Worm (Caenorhabditis elegans) whole organism, L2 larva: ENCODE data around the gene C05D12.4.

Experiments used
- ZK546.5 ChIP-seq: sonication (generic microtip); optimal IDR thresholded peaks from 2 replicates; lab custom pipeline; 2017; ENCODE audit warnings: missing biosample characterization, missing genetic modification characterization
- aly-2 ChIP-seq: fragments of 150-350 bp; optimal IDR thresholded peaks from 2 replicates; lab custom pipeline; 2014; ENCODE audit warnings: missing biosample characterization, missing genetic modification characterization
- egl-27 ChIP-seq: sonication (generic microtip); optimal IDR thresholded peaks from 3 replicates; lab custom pipeline; 2017; ENCODE audit warnings: missing biosample characterization, missing genetic modification reagents, missing genetic modification characterization
- lsy-2 ChIP-seq, 2 experiments: fragments of 150-350 bp in 1 of 2; sonication (generic microtip) in 1 of 2; optimal IDR thresholded peaks; 2 replicates each; lab custom pipeline; 2014 to 2017; ENCODE audit warnings: missing biosample characterization in 2 of 2, missing genetic modification characterization in 2 of 2
- nhr-11 ChIP-seq: fragments of 150-350 bp; optimal IDR thresholded peaks from 2 replicates; lab custom pipeline; 2014; ENCODE audit warnings: missing biosample characterization, missing genetic modification characterization
- nhr-23 ChIP-seq: fragments of 150-350 bp; optimal IDR thresholded peaks from 2 replicates; lab custom pipeline; 2014; ENCODE audit warnings: missing biosample characterization, missing genetic modification reagents, missing genetic modification characterization
- peb-1 ChIP-seq: fragments of 150-350 bp; optimal IDR thresholded peaks from 2 replicates; lab custom pipeline; 2014; ENCODE audit warnings: missing biosample characterization, missing genetic modification characterization
- unc-39 ChIP-seq: fragments of 150-350 bp; optimal IDR thresholded peaks from 2 replicates; lab custom pipeline; 2014; ENCODE audit warnings: missing biosample characterization, missing genetic modification characterization
- ztf-11 ChIP-seq: sonication (generic microtip); optimal IDR thresholded peaks from 2 replicates; lab custom pipeline; 2017; ENCODE audit warnings: missing biosample characterization, missing genetic modification characterization

Gene C05D12.4

DNA sequence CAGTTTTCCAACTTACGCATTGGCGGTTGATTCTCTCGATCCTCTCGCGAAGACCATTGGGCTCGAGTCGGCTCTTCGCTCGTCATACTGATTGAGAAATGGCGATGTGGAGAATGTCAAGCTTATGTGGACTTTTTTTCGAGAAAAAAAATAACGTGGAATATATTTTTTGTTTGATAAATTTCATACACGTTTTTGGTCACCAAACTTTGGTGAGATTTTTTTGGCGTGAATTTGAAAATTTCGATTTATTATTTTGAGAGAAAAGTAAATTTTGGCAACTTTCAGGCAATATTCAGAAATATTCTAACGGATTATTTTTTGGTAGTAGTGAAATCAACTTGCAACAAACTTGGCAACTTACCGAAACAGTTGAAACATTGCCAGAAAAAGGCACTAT, 47.4 kb downstream of the C05D12.4 start, which contains the start of gene W02B12.12:
W02B12.12 (minus strand) TSS at position 101 of the 400 bp plus-strand sequence.
- no peak for TF ChIP-seq peb-1 (tag; lab: Kevin White, UChicago)
- no peak for TF ChIP-seq nhr-11 (tag; lab: Kevin White, UChicago)
- TF ChIP-seq unc-39 (tag; lab: Kevin White, UChicago) = no peak
- no peak for TF ChIP-seq ztf-11 (tag; lab: Kevin White, UChicago)
- TF ChIP-seq ZK546.5 (tag; lab: Kevin White, UChicago) = no peak
- TF ChIP-seq lsy-2 (tag; optimal IDR thresholded peaks at IDR 0.05; lab: Kevin White, UChicago) = no peak
- TF ChIP-seq nhr-23 (tag; lab: Kevin White, UChicago) = no peak
- no peak for TF ChIP-seq aly-2
- no peak for TF ChIP-seq egl-27 (tag; lab: Kevin White, UChicago)
